Fruit fly (Drosophila melanogaster) whole organism, embryonic: Measurements from ENCODE around the gene Polr1D.

ENCODE experiments used
- ATbp ChIP-seq: fragments of 200-800 bp; sonication (Bioruptor generic); optimal IDR thresholded peaks from 2 replicates; lab custom pipeline; 2017; ENCODE audit warnings: missing biosample characterization, mild to moderate bottlenecking, missing genetic modification characterization, missing genetic modification reagents
- Atf3 ChIP-seq: fragments of 200-800 bp; sonication (Bioruptor generic); optimal IDR thresholded peaks from 3 replicates; lab custom pipeline; 2016; ENCODE audit warnings: missing biosample characterization, missing genetic modification characterization
- Atf6 ChIP-seq: fragments of 200-800 bp; sonication (Bioruptor generic); IDR thresholded peaks from 2 replicates; pipeline ENCODE4 v1.3.6; 2022; ENCODE audit warnings: missing biosample characterization, missing genetic modification characterization
- BEAF-32 ChIP-seq: fragments of 200-800 bp; sonication (Bioruptor generic); optimal IDR thresholded peaks from 3 replicates; lab custom pipeline; 2017; ENCODE audit warnings: missing biosample characterization, missing genetic modification characterization, mild to moderate bottlenecking, moderate library complexity, missing genetic modification reagents
- CG10366 ChIP-seq: fragments of 200-800 bp; sonication (Bioruptor generic); IDR thresholded peaks from 2 replicates; pipeline ENCODE4 v1.3.6; 2022; ENCODE audit warnings: missing biosample characterization, missing genetic modification characterization
- CG12071 ChIP-seq: fragments of 200-800 bp; sonication (Bioruptor generic); optimal IDR thresholded peaks from 3 replicates; lab custom pipeline; 2018; ENCODE audit warnings: missing biosample characterization, mild to moderate bottlenecking, missing genetic modification characterization
- CG13123 ChIP-seq: fragments of 200-800 bp; sonication (Bioruptor generic); optimal IDR thresholded peaks from 2 replicates; lab custom pipeline; 2016; ENCODE audit warnings: missing biosample characterization, missing genetic modification characterization
- CG13424 ChIP-seq: fragments of 200-800 bp; sonication (Bioruptor generic); optimal IDR thresholded peaks from 2 replicates; lab custom pipeline; 2019; ENCODE audit warnings: missing biosample characterization, mild to moderate bottlenecking, missing genetic modification characterization, moderate library complexity
- CG13624 ChIP-seq: fragments of 200-800 bp; sonication (Bioruptor generic); optimal IDR thresholded peaks from 2 replicates; lab custom pipeline; 2016; ENCODE audit warnings: missing biosample characterization, missing genetic modification characterization
- CG14050 ChIP-seq: fragments of 200-800 bp; sonication (Bioruptor generic); IDR thresholded peaks from 3 replicates; pipeline ENCODE4 v1.3.6; 2022; ENCODE audit warnings: missing biosample characterization, missing genetic modification characterization
- CG14667 ChIP-seq: fragments of 200-800 bp; sonication (Bioruptor generic); IDR thresholded peaks from 2 replicates; pipeline ENCODE4 v1.3.6; 2022; ENCODE audit warnings: missing biosample characterization, missing genetic modification characterization
- CG16779 ChIP-seq: fragments of 200-800 bp; sonication (Bioruptor generic); IDR thresholded peaks from 2 replicates; pipeline ENCODE4 v1.3.6; 2022; ENCODE audit warnings: missing biosample characterization, missing genetic modification characterization
- CG17186 ChIP-seq: fragments of 200-800 bp; sonication (Bioruptor generic); optimal IDR thresholded peaks from 3 replicates; lab custom pipeline; 2017; ENCODE audit warnings: missing biosample characterization, missing genetic modification reagents, missing genetic modification characterization
- CG17612 ChIP-seq: fragments of 200-800 bp; sonication (Bioruptor generic); IDR thresholded peaks from 2 replicates; pipeline ENCODE4 v1.3.6; 2022; ENCODE audit warnings: missing biosample characterization, missing genetic modification characterization
- CG2678 ChIP-seq: fragments of 200-800 bp; sonication (Bioruptor generic); optimal IDR thresholded peaks from 3 replicates; lab custom pipeline; 2019; ENCODE audit warnings: missing biosample characterization, mild to moderate bottlenecking, missing genetic modification characterization, moderate library complexity
- CG32772 ChIP-seq: fragments of 200-800 bp; sonication (Bioruptor generic); IDR thresholded peaks from 2 replicates; pipeline ENCODE4 v1.3.6; 2022; ENCODE audit warnings: missing biosample characterization, missing genetic modification characterization
- CG33557 ChIP-seq: fragments of 200-800 bp; sonication (Bioruptor generic); optimal IDR thresholded peaks from 2 replicates; lab custom pipeline; 2019; ENCODE audit warnings: missing biosample characterization, mild to moderate bottlenecking, missing genetic modification characterization, moderate library complexity
- CG4282 ChIP-seq: fragments of 200-800 bp; sonication (Bioruptor generic); optimal IDR thresholded peaks from 2 replicates; lab custom pipeline; 2016; ENCODE audit warnings: missing biosample characterization, missing genetic modification characterization
- CG4328 ChIP-seq: fragments of 200-800 bp; sonication (Bioruptor generic); optimal IDR thresholded peaks from 3 replicates; lab custom pipeline; 2017; ENCODE audit warnings: missing biosample characterization, missing genetic modification reagents, missing genetic modification characterization
- CG4617 ChIP-seq: fragments of 200-800 bp; sonication (Bioruptor generic); optimal IDR thresholded peaks from 3 replicates; lab custom pipeline; 2016; ENCODE audit warnings: missing biosample characterization, missing genetic modification characterization, borderline replicate concordance
- CG4730 ChIP-seq: fragments of 200-800 bp; sonication (Bioruptor generic); IDR thresholded peaks from 2 replicates; pipeline ENCODE4 v1.3.6; 2022; ENCODE audit warnings: missing biosample characterization, missing genetic modification characterization
- CG5245 ChIP-seq: fragments of 200-800 bp; sonication (Bioruptor generic); optimal IDR thresholded peaks from 3 replicates; lab custom pipeline; 2016; ENCODE audit warnings: missing biosample characterization, missing genetic modification characterization
- CG6689 ChIP-seq: fragments of 200-800 bp; sonication (Bioruptor generic); IDR thresholded peaks from 2 replicates; pipeline ENCODE4 v1.3.6; 2022; ENCODE audit warnings: missing biosample characterization, missing genetic modification characterization
- CG7786 ChIP-seq: fragments of 200-800 bp; sonication (Bioruptor generic); optimal IDR thresholded peaks from 2 replicates; lab custom pipeline; 2016; ENCODE audit warnings: missing biosample characterization, missing genetic modification characterization
- CG8478 ChIP-seq: fragments of >200 bp; optimal IDR thresholded peaks from 2 replicates; lab custom pipeline; 2018
- Camta ChIP-seq: fragments of 200-800 bp; sonication (Bioruptor generic); optimal IDR thresholded peaks from 2 replicates; lab custom pipeline; 2016; ENCODE audit warnings: missing biosample characterization, missing genetic modification characterization
- CkIIα-i1 ChIP-seq: fragments of 200-800 bp; sonication (Bioruptor generic); IDR thresholded peaks from 2 replicates; pipeline ENCODE4 v1.3.6; 2022; ENCODE audit warnings: missing biosample characterization, missing genetic modification characterization
- Dip3 ChIP-seq: fragments of 200-800 bp; sonication (Bioruptor generic); optimal IDR thresholded peaks from 3 replicates; lab custom pipeline; 2016; ENCODE audit warnings: missing biosample characterization, missing genetic modification characterization
- HmgZ ChIP-seq: fragments of 200-800 bp; sonication (Bioruptor generic); optimal IDR thresholded peaks from 2 replicates; lab custom pipeline; 2018; ENCODE audit warnings: missing biosample characterization, mild to moderate bottlenecking, missing genetic modification characterization
- Kr ChIP-seq: fragments of 200-800 bp; sonication (Bioruptor generic); optimal IDR thresholded peaks from 2 replicates; lab custom pipeline; 2017; ENCODE audit warnings: missing biosample characterization, mild to moderate bottlenecking, missing genetic modification characterization
- NC2β ChIP-seq: fragments of 200-800 bp; sonication (Bioruptor generic); optimal IDR thresholded peaks from 2 replicates; lab custom pipeline; 2016; ENCODE audit warnings: missing biosample characterization, missing genetic modification characterization
- Taf1 ChIP-seq: fragments of 200-800 bp; sonication (Bioruptor generic); IDR thresholded peaks from 2 replicates; pipeline ENCODE4 v1.3.6; 2022; ENCODE audit warnings: missing biosample characterization, missing genetic modification characterization
- abd-A ChIP-seq: fragments of 200-800 bp; sonication (Bioruptor generic); optimal IDR thresholded peaks from 3 replicates; lab custom pipeline; 2019; ENCODE audit warnings: missing biosample characterization, mild to moderate bottlenecking, missing genetic modification characterization, moderate library complexity
- aop ChIP-seq: fragments of 200-800 bp; sonication (Bioruptor generic); IDR thresholded peaks from 2 replicates; pipeline ENCODE4 v1.3.6; 2022; ENCODE audit warnings: missing biosample characterization, missing genetic modification characterization
- dan ChIP-seq: fragments of 200-800 bp; sonication (Bioruptor generic); IDR thresholded peaks from 2 replicates; pipeline ENCODE4 v1.3.6; 2022; ENCODE audit warnings: missing biosample characterization, missing genetic modification characterization
- ems ChIP-seq: fragments of 200-800 bp; sonication (Bioruptor generic); optimal IDR thresholded peaks from 3 replicates; lab custom pipeline; 2016; ENCODE audit warnings: missing biosample characterization, missing genetic modification characterization
- fu2 ChIP-seq: fragments of 200-800 bp; sonication (Bioruptor generic); optimal IDR thresholded peaks from 2 replicates; lab custom pipeline; 2016; ENCODE audit warnings: missing biosample characterization, missing genetic modification characterization
- gcm ChIP-seq: fragments of 200-800 bp; sonication (Bioruptor generic); optimal IDR thresholded peaks from 2 replicates; lab custom pipeline; 2019; ENCODE audit warnings: missing biosample characterization, mild to moderate bottlenecking, missing genetic modification characterization, moderate library complexity
- gcm2 ChIP-seq: fragments of 200-800 bp; sonication (Bioruptor generic); optimal IDR thresholded peaks from 2 replicates; lab custom pipeline; 2016; ENCODE audit warnings: missing biosample characterization, missing genetic modification characterization
- jumu ChIP-seq: fragments of 200-800 bp; sonication (Bioruptor generic); optimal IDR thresholded peaks from 3 replicates; lab custom pipeline; 2016; ENCODE audit warnings: missing biosample characterization, missing genetic modification characterization
- nau ChIP-seq: fragments of 200-800 bp; sonication (Bioruptor generic); optimal IDR thresholded peaks from 3 replicates; lab custom pipeline; 2017; ENCODE audit warnings: missing biosample characterization, mild to moderate bottlenecking, missing genetic modification characterization, missing genetic modification reagents
- sd ChIP-seq: fragments of 200-800 bp; sonication (Bioruptor generic); optimal IDR thresholded peaks from 3 replicates; lab custom pipeline; 2018; ENCODE audit warnings: missing biosample characterization, mild to moderate bottlenecking, missing genetic modification characterization, moderate library complexity
- sim ChIP-seq: fragments of 200-800 bp; sonication (Bioruptor generic); IDR thresholded peaks from 2 replicates; pipeline ENCODE4 v1.3.6; 2022; ENCODE audit warnings: missing biosample characterization, missing genetic modification characterization
- tna ChIP-seq: fragments of 200-800 bp; sonication (Bioruptor generic); IDR thresholded peaks from 2 replicates; pipeline ENCODE4 v1.3.6; 2022; ENCODE audit warnings: missing biosample characterization, missing genetic modification characterization; ENCODE audit not compliant: partially characterized antibody
- ttk ChIP-seq: fragments of 200-800 bp; sonication (Bioruptor generic); IDR thresholded peaks from 2 replicates; pipeline ENCODE4 v2.1.2; 2022; ENCODE audit warnings: missing biosample characterization, missing genetic modification characterization
- tup ChIP-seq: fragments of 200-800 bp; sonication (Bioruptor generic); optimal IDR thresholded peaks from 2 replicates; lab custom pipeline; 2016; ENCODE audit warnings: missing biosample characterization, mild to moderate bottlenecking, missing genetic modification characterization, moderate library complexity
- tx ChIP-seq: fragments of 200-800 bp; sonication (Bioruptor generic); optimal IDR thresholded peaks from 2 replicates; lab custom pipeline; 2016; ENCODE audit warnings: missing biosample characterization, missing genetic modification characterization
- unc-4 ChIP-seq: fragments of 200-800 bp; sonication (Bioruptor generic); IDR thresholded peaks from 2 replicates; pipeline ENCODE4 v1.3.6; 2022; ENCODE audit warnings: missing biosample characterization, missing genetic modification characterization; ENCODE audit not compliant: partially characterized antibody
- usp ChIP-seq: fragments of >200 bp; optimal IDR thresholded peaks from 2 replicates; lab custom pipeline; 2017; ENCODE audit warnings: missing biosample characterization, missing genetic modification characterization
- wek ChIP-seq: fragments of 200-800 bp; sonication (Bioruptor generic); optimal IDR thresholded peaks from 3 replicates; lab custom pipeline; 2018; ENCODE audit warnings: missing biosample characterization, mild to moderate bottlenecking, missing genetic modification characterization, moderate library complexity

Gene Polr1D

dm6 chr2L:19133465-19134365 lies 1.3 kb downstream of the Polr1D start, which contains the start of gene brat (continued):
- peak; percentile 28 for TF ChIP-seq CG4328 (GFP tag; lab: Kevin White, UChicago)
- no peak for TF ChIP-seq CG4730
- no peak for TF ChIP-seq dan
- TF ChIP-seq HmgZ (tag; lab: Kevin White, UChicago): peak; percentile 54
- 0 out of 2 replicates have a peak, but pooled peaks have one; percentile 40 for TF ChIP-seq Taf1 (GFP tag; lab: Robert Waterston, UW)
- peak; percentile 62 for TF ChIP-seq CG2678 (tag; lab: Kevin White, UChicago)
- no peak for TF ChIP-seq CG10366
- peak; percentile 99 for TF ChIP-seq sd
- no peak for TF ChIP-seq Kr (GFP tag; lab: Kevin White, UChicago)
- TF ChIP-seq CG13123 (GFP tag; lab: Kevin White, UChicago): no peak
- TF ChIP-seq jumu (GFP tag; lab: Kevin White, UChicago): peak; percentile 71
- TF ChIP-seq CG32772: 0 out of 2 replicates have a peak, but pooled peaks have one; percentile 4
- no peak for TF ChIP-seq CG17612 (GFP tag; lab: Robert Waterston, UW)
- TF ChIP-seq usp (GFP tag; lab: Kevin White, UChicago): no peak
- no peak for TF ChIP-seq nau (GFP tag; lab: Kevin White, UChicago)
- TF ChIP-seq CG14050 (GFP tag; lab: Robert Waterston, UW): no peak
- peak; percentile 47 for TF ChIP-seq Camta
- peak; percentile 2 for TF ChIP-seq ems (GFP tag; lab: Kevin White, UChicago)
- TF ChIP-seq BEAF-32 (GFP tag; lab: Kevin White, UChicago): peak; percentile 96
- peak; percentile 44 for TF ChIP-seq Atf3 (GFP tag; lab: Kevin White, UChicago)
- no peak for TF ChIP-seq wek (GFP tag; lab: Kevin White, UChicago)
- no peak; the same call in 1 of the 2 replicates for TF ChIP-seq CG6689 (GFP tag; lab: Robert Waterston, UW)
- TF ChIP-seq Atf6: no peak
- no peak for TF ChIP-seq CkIIα-i1 (GFP tag; lab: Robert Waterston, UW)
- peak; percentile 64 for TF ChIP-seq CG13424 (tag; lab: Kevin White, UChicago)
- TF ChIP-seq aop (GFP tag; lab: Robert Waterston, UW): no peak
- peak; percentile 46 for TF ChIP-seq CG17186
- TF ChIP-seq NC2β: peak; percentile 10
- TF ChIP-seq tx (GFP tag; lab: Kevin White, UChicago): peak; percentile 45
- no peak for TF ChIP-seq tup (GFP tag; lab: Kevin White, UChicago)
- peak; percentile 44 for TF ChIP-seq fu2 (GFP tag; lab: Kevin White, UChicago)
- TF ChIP-seq CG5245 (GFP tag; lab: Kevin White, UChicago): no peak
- no peak for TF ChIP-seq CG12071 (GFP tag; lab: Kevin White, UChicago)
- no peak for TF ChIP-seq abd-A
- no peak for TF ChIP-seq CG16779 (GFP tag; lab: Robert Waterston, UW)
- no peak for TF ChIP-seq ttk (GFP tag; lab: Robert Waterston, UW)
- TF ChIP-seq gcm2 (GFP tag; lab: Kevin White, UChicago): no peak
- TF ChIP-seq tna (GFP tag; lab: Robert Waterston, UW): peak; percentile 73; the same call in 1 of the 2 replicates
- TF ChIP-seq CG4282: no peak
- TF ChIP-seq CG13624: peak; percentile 47
- TF ChIP-seq gcm (GFP tag; lab: Kevin White, UChicago): no peak
- TF ChIP-seq CG33557 (GFP tag; lab: Kevin White, UChicago): peak; percentile 13
- peak; percentile 58 for TF ChIP-seq CG7786 (GFP tag; lab: Kevin White, UChicago)
- TF ChIP-seq sim (GFP tag; lab: Robert Waterston, UW): no peak
- no peak for TF ChIP-seq CG8478 (lab: Kevin White, UChicago)
- TF ChIP-seq Dip3: peak; percentile 64
- TF ChIP-seq ATbp (GFP tag; lab: Kevin White, UChicago): no peak
- peak; percentile 89 for TF ChIP-seq unc-4 (GFP tag; lab: Robert Waterston, UW)
- no peak for TF ChIP-seq CG14667 (GFP tag; lab: Robert Waterston, UW)
- TF ChIP-seq CG4617: peak; percentile 48
